Worm (Caenorhabditis elegans) whole organism, L4 larva: ENCODE results near the gene ifa-3.

Experiments
- F10B5.3 ChIP-seq: sonication (generic microtip); optimal IDR thresholded peaks from 2 replicates; lab custom pipeline; 2016; ENCODE audit warnings: mild to moderate bottlenecking, missing genetic modification characterization, missing compliant biosample characterization
- Y48G9A.11 ChIP-seq: fragments of 200-800 bp; sonication (Bioruptor generic); IDR thresholded peaks from 2 replicates; pipeline ENCODE4 v1.3.6; 2022; ENCODE audit warnings: missing genetic modification reagents, missing genetic modification characterization, missing compliant biosample characterization
- ceh-32 ChIP-seq: sonication (generic microtip); optimal IDR thresholded peaks from 2 replicates; lab custom pipeline; 2016; ENCODE audit warnings: mild to moderate bottlenecking, missing genetic modification characterization, missing compliant biosample characterization; ENCODE audit not compliant: poor library complexity
- snpc-4 ChIP-seq: fragments of 150-350 bp; optimal IDR thresholded peaks from 2 replicates; lab custom pipeline; 2014; ENCODE audit warnings: missing biosample characterization, missing genetic modification characterization
- spr-1 ChIP-seq: sonication (generic microtip); optimal IDR thresholded peaks from 2 replicates; lab custom pipeline; 2016; ENCODE audit warnings: mild to moderate bottlenecking, missing genetic modification characterization, missing compliant biosample characterization

ce11 chrX:16218306-16218705, 51.6 kb downstream of the ifa-3 start:
- no peak for TF ChIP-seq snpc-4 (tag; lab: Kevin White, UChicago)
- TF ChIP-seq ceh-32: no peak
- TF ChIP-seq Y48G9A.11 (GFP tag; lab: Robert Waterston, UW): no peak
- TF ChIP-seq spr-1 (tag; lab: Kevin White, UChicago): no peak
- no peak for TF ChIP-seq F10B5.3 (tag; lab: Kevin White, UChicago)
